Worm (Caenorhabditis elegans): ENCODE results near the gene clec-68.

ce11 chrIV:3918160-3918559, 8.1 kb upstream of the clec-68 start, which contains the start of gene F56D6.23:
- TF ChIP-seq pes-1 (GFP tag; IDR thresholded peaks at IDR 0.05): no peak
- TF ChIP-seq flt-1 (GFP tag; IDR thresholded peaks at IDR 0.05): no peak
- TF ChIP-seq ets-7 (tag; optimal IDR thresholded peaks at IDR 0.05): no peak
- no peak for TF ChIP-seq tra-4 (tag; optimal IDR thresholded peaks at IDR 0.05)
- no peak for TF ChIP-seq tbx-11 (GFP tag; IDR thresholded peaks at IDR 0.05)
- no peak for TF ChIP-seq ama-1 (optimal IDR thresholded peaks at IDR 0.05)
- TF ChIP-seq sea-1 (GFP tag; conservative IDR thresholded peaks at IDR 0.05): no peak
- no peak for TF ChIP-seq hnd-1 (tag; optimal IDR thresholded peaks at IDR 0.05)

Data from whole organism, early embryonic.